Fruit fly (Drosophila melanogaster) whole organism, prepupa: ENCODE results near the gene CG13384.
A peak's percentile ranks its signal among the peaks of the same experiment; 100 is the strongest.

Source experiments
- Blimp-1 ChIP-seq: fragments of 200-800 bp; sonication (Bioruptor generic); optimal IDR thresholded peaks from 3 replicates; lab custom pipeline; 2017; ENCODE audit warnings: missing biosample characterization, missing genetic modification characterization, mild to moderate bottlenecking, moderate library complexity, missing genetic modification reagents
- CG10631 ChIP-seq: fragments of 200-800 bp; sonication (Bioruptor generic); optimal IDR thresholded peaks from 2 replicates; lab custom pipeline; 2016; ENCODE audit warnings: missing biosample characterization, missing genetic modification characterization
- CG10669 ChIP-seq: fragments of 200-800 bp; sonication (Bioruptor generic); optimal IDR thresholded peaks from 3 replicates; lab custom pipeline; 2018; ENCODE audit warnings: missing biosample characterization, mild to moderate bottlenecking, missing genetic modification characterization, moderate library complexity
- CG11902 ChIP-seq: fragments of 200-800 bp; sonication (Bioruptor generic); optimal IDR thresholded peaks from 3 replicates; lab custom pipeline; 2016; ENCODE audit warnings: missing biosample characterization, missing genetic modification characterization
- CG1621 ChIP-seq: fragments of 200-800 bp; sonication (Bioruptor generic); optimal IDR thresholded peaks from 3 replicates; lab custom pipeline; 2018; ENCODE audit warnings: missing biosample characterization, mild to moderate bottlenecking, missing genetic modification characterization
- CG3032 ChIP-seq: fragments of 200-800 bp; optimal IDR thresholded peaks from 2 replicates; lab custom pipeline; 2019; ENCODE audit warnings: missing biosample characterization, mild to moderate bottlenecking, missing genetic modification characterization, moderate library complexity
- CG31627 ChIP-seq: fragments of 200-800 bp; sonication (Bioruptor generic); optimal IDR thresholded peaks from 3 replicates; lab custom pipeline; 2016; ENCODE audit warnings: missing biosample characterization, missing genetic modification characterization
- CG32006 ChIP-seq: fragments of 200-800 bp; sonication (Bioruptor generic); optimal IDR thresholded peaks from 3 replicates; lab custom pipeline; 2017; ENCODE audit warnings: missing biosample characterization, mild to moderate bottlenecking, missing genetic modification characterization
- CG34406 ChIP-seq: fragments of 200-800 bp; sonication (Bioruptor generic); optimal IDR thresholded peaks from 3 replicates; lab custom pipeline; 2016; ENCODE audit warnings: missing biosample characterization, missing genetic modification characterization
- CG4318 ChIP-seq: fragments of 200-800 bp; sonication (Bioruptor generic); optimal IDR thresholded peaks from 3 replicates; lab custom pipeline; 2017; ENCODE audit warnings: missing biosample characterization, mild to moderate bottlenecking, missing genetic modification characterization
- CG6163 ChIP-seq: fragments of 200-800 bp; sonication (Bioruptor generic); IDR thresholded peaks from 3 replicates; pipeline ENCODE4 v1.3.6; 2022; ENCODE audit warnings: missing biosample characterization, missing genetic modification characterization
- CG6792 ChIP-seq: fragments of 200-800 bp; sonication (Bioruptor generic); optimal IDR thresholded peaks from 3 replicates; lab custom pipeline; 2016; ENCODE audit warnings: missing biosample characterization, missing genetic modification characterization
- CG6854 ChIP-seq: fragments of 200-800 bp; sonication (Bioruptor generic); optimal IDR thresholded peaks from 2 replicates; lab custom pipeline; 2017; ENCODE audit warnings: missing biosample characterization, mild to moderate bottlenecking, missing genetic modification characterization
- CG7368 ChIP-seq: fragments of 200-800 bp; sonication (Bioruptor generic); optimal IDR thresholded peaks from 3 replicates; lab custom pipeline; 2016; ENCODE audit warnings: missing biosample characterization, missing genetic modification characterization
- CG8119 ChIP-seq: fragments of 200-800 bp; sonication (Bioruptor generic); IDR thresholded peaks from 3 replicates; pipeline ENCODE4 v1.3.6; 2022; ENCODE audit warnings: missing biosample characterization, missing genetic modification characterization
- CG8319 ChIP-seq: fragments of 200-800 bp; sonication (Bioruptor generic); optimal IDR thresholded peaks from 3 replicates; lab custom pipeline; 2016; ENCODE audit warnings: missing biosample characterization, missing genetic modification characterization
- CG8632 ChIP-seq: fragments of 200-800 bp; sonication (Bioruptor generic); optimal IDR thresholded peaks from 3 replicates; lab custom pipeline; 2016; ENCODE audit warnings: missing biosample characterization, missing genetic modification characterization
- CG9139 ChIP-seq: fragments of 200-800 bp; sonication (Bioruptor generic); optimal IDR thresholded peaks from 3 replicates; lab custom pipeline; 2017; ENCODE audit warnings: missing biosample characterization, mild to moderate bottlenecking, missing genetic modification characterization
- Eip75B ChIP-seq: fragments of 200-800 bp; sonication (Bioruptor generic); optimal IDR thresholded peaks from 3 replicates; lab custom pipeline; 2016; ENCODE audit warnings: missing biosample characterization, missing genetic modification characterization
- Eip78C ChIP-seq: fragments of 200-800 bp; sonication (Bioruptor generic); peaks from one replicate; lab custom pipeline; 2016; ENCODE audit warnings: missing biosample characterization, missing genetic modification characterization
- Eip93F ChIP-seq: fragments of 200-800 bp; sonication (Bioruptor generic); optimal IDR thresholded peaks from 2 replicates; lab custom pipeline; 2016; ENCODE audit warnings: missing biosample characterization, mild to moderate bottlenecking, missing genetic modification characterization
- Ets21C ChIP-seq: fragments of 200-800 bp; sonication (Bioruptor generic); optimal IDR thresholded peaks from 3 replicates; lab custom pipeline; 2016; ENCODE audit warnings: missing biosample characterization, missing genetic modification characterization
- Ets96B ChIP-seq: fragments of 200-800 bp; optimal IDR thresholded peaks from 2 replicates; lab custom pipeline; 2019; ENCODE audit warnings: missing biosample characterization, mild to moderate bottlenecking, missing genetic modification characterization, moderate library complexity
- Gug ChIP-seq: fragments of 200-800 bp; sonication (Bioruptor generic); IDR thresholded peaks from 2 replicates; pipeline ENCODE4 v1.3.6; 2022; ENCODE audit warnings: missing biosample characterization, missing genetic modification characterization
- Hr39 ChIP-seq: fragments of 200-800 bp; sonication (Bioruptor generic); optimal IDR thresholded peaks from 2 replicates; lab custom pipeline; 2016; ENCODE audit warnings: missing biosample characterization, missing genetic modification characterization
- Hr4 ChIP-seq: fragments of 200-800 bp; sonication (Bioruptor generic); optimal IDR thresholded peaks from 3 replicates; lab custom pipeline; 2016; ENCODE audit warnings: missing biosample characterization, missing genetic modification characterization
- Met ChIP-seq: fragments of 200-800 bp; sonication (Bioruptor generic); optimal IDR thresholded peaks from 3 replicates; lab custom pipeline; 2016; ENCODE audit warnings: missing biosample characterization, missing genetic modification characterization
- OdsH ChIP-seq: fragments of 200-800 bp; sonication (Bioruptor generic); optimal IDR thresholded peaks from 3 replicates; lab custom pipeline; 2016; ENCODE audit warnings: missing biosample characterization, missing genetic modification characterization
- Smox ChIP-seq: fragments of 200-800 bp; sonication (Bioruptor generic); optimal IDR thresholded peaks from 3 replicates; lab custom pipeline; 2016; ENCODE audit warnings: missing biosample characterization, missing genetic modification characterization
- Sox102F ChIP-seq: fragments of 200-800 bp; sonication (Bioruptor generic); optimal IDR thresholded peaks from 2 replicates; lab custom pipeline; 2016; ENCODE audit warnings: missing biosample characterization, mild to moderate bottlenecking, missing genetic modification characterization
- achi ChIP-seq: fragments of 200-800 bp; sonication (Bioruptor generic); optimal IDR thresholded peaks from 3 replicates; lab custom pipeline; 2016; ENCODE audit warnings: missing biosample characterization, missing genetic modification characterization
- acj6 ChIP-seq: fragments of 200-800 bp; sonication (Bioruptor generic); optimal IDR thresholded peaks from 3 replicates; lab custom pipeline; 2016; ENCODE audit warnings: missing biosample characterization, missing genetic modification characterization
- cyc ChIP-seq: fragments of 200-800 bp; sonication (Bioruptor generic); optimal IDR thresholded peaks from 3 replicates; lab custom pipeline; 2016; ENCODE audit warnings: missing biosample characterization, missing genetic modification characterization
- dsx ChIP-seq: fragments of 200-800 bp; optimal IDR thresholded peaks from 3 replicates; lab custom pipeline; 2019; ENCODE audit warnings: missing biosample characterization, mild to moderate bottlenecking, missing genetic modification characterization, moderate library complexity; ENCODE audit not compliant: poor library complexity, severe bottlenecking
- eg ChIP-seq: fragments of 200-800 bp; sonication (Bioruptor generic); IDR thresholded peaks from 3 replicates; pipeline ENCODE4 v1.3.6; 2022; ENCODE audit warnings: missing biosample characterization, missing genetic modification characterization
- esn ChIP-seq: fragments of 200-800 bp; sonication (Bioruptor generic); optimal IDR thresholded peaks from 2 replicates; lab custom pipeline; 2016; ENCODE audit warnings: missing biosample characterization, mild to moderate bottlenecking, missing genetic modification characterization, moderate library complexity
- fkh ChIP-seq: fragments of 200-800 bp; sonication (Bioruptor generic); optimal IDR thresholded peaks from 3 replicates; lab custom pipeline; 2017; ENCODE audit warnings: missing biosample characterization, mild to moderate bottlenecking, missing genetic modification characterization, moderate library complexity
- lz ChIP-seq: fragments of 200-800 bp; sonication (Bioruptor generic); optimal IDR thresholded peaks from 3 replicates; lab custom pipeline; 2016; ENCODE audit warnings: missing biosample characterization, missing genetic modification characterization
- net ChIP-seq: fragments of 200-800 bp; sonication (Bioruptor generic); optimal IDR thresholded peaks from 3 replicates; lab custom pipeline; 2016; ENCODE audit warnings: missing biosample characterization, missing genetic modification characterization
- pdm3 ChIP-seq: fragments of 200-800 bp; sonication (Bioruptor generic); optimal IDR thresholded peaks from 3 replicates; lab custom pipeline; 2016; ENCODE audit warnings: missing biosample characterization, missing genetic modification characterization
- salr ChIP-seq, 2 experiments: fragments of 200-800 bp; sonication (Bioruptor generic); optimal IDR thresholded peaks; 3 replicates each; lab custom pipeline; 2016 to 2018; ENCODE audit warnings: missing biosample characterization in 2 of 2, missing genetic modification characterization in 2 of 2, mild to moderate bottlenecking in 1 of 2
- ss ChIP-seq, 2 experiments: fragments of 200-800 bp; sonication (Bioruptor generic); optimal IDR thresholded peaks; 2 replicates in 1 of 2; 3 replicates in 1 of 2; lab custom pipeline; 2017 to 2018; ENCODE audit warnings: mild to moderate bottlenecking in 2 of 2, missing biosample characterization in 2 of 2, missing genetic modification characterization in 2 of 2, moderate library complexity in 1 of 2
- svp ChIP-seq: fragments of 200-800 bp; sonication (Bioruptor generic); peaks from one replicate; lab custom pipeline; 2016; ENCODE audit warnings: missing biosample characterization, missing genetic modification characterization
- topi ChIP-seq: fragments of 200-800 bp; sonication (Bioruptor generic); optimal IDR thresholded peaks from 3 replicates; lab custom pipeline; 2016; ENCODE audit warnings: missing biosample characterization, missing genetic modification characterization
- vri ChIP-seq: fragments of 200-800 bp; sonication (Bioruptor generic); optimal IDR thresholded peaks from 3 replicates; lab custom pipeline; 2016; ENCODE audit warnings: missing biosample characterization, mild to moderate bottlenecking, missing genetic modification characterization

Gene CG13384

dm6 chr2L:8365701-8366643 lies 18.3 kb upstream of the CG13384 start, which contains the start of gene Pp2A-29B:
Pp2A-29B (plus strand) TSS chr2L:8366038.
- TF ChIP-seq ss (GFP tag; optimal IDR thresholded peaks at IDR 0.05; lab: Kevin White, UChicago) (peak in 1 of 2 experiments; percentile 48), Sox102F (GFP tag; lab: Kevin White, UChicago) (peak; percentile 42), cyc (GFP tag; lab: Kevin White, UChicago) (peak; percentile 10), Smox (GFP tag; lab: Kevin White, UChicago) (peak; percentile 58), achi (GFP tag; lab: Kevin White, UChicago) (peak; percentile 92), CG7368 (no peak), esn (GFP tag; lab: Kevin White, UChicago) (peak; percentile 54), CG10631 (peak; percentile 45), OdsH (GFP tag; lab: Kevin White, UChicago) (peak; percentile 36), CG31627 (GFP tag; lab: Kevin White, UChicago) (peak; percentile 42), Met (GFP tag; lab: Kevin White, UChicago) (peak; percentile 40), vri (GFP tag; lab: Kevin White, UChicago) (peak; percentile 27), Eip93F (no peak), CG6854 (GFP tag; lab: Kevin White, UChicago) (no peak), Eip75B (GFP tag; lab: Kevin White, UChicago) (peak; percentile 31), acj6 (GFP tag; lab: Kevin White, UChicago) (peak; percentile 15), lz (GFP tag; lab: Kevin White, UChicago) (peak; percentile 55), CG11902 (peak; percentile 38), CG8319 (GFP tag; lab: Kevin White, UChicago) (no peak), fkh (GFP tag; lab: Kevin White, UChicago) (peak; percentile 75), CG6792 (GFP tag; lab: Kevin White, UChicago) (no peak), Hr4 (GFP tag; lab: Kevin White, UChicago) (peak; percentile 44), pdm3 (peak; percentile 46), CG6163 (GFP tag; lab: Robert Waterston, UW) (0 out of 3 replicates have a peak, but pooled peaks have one; percentile 6), topi (GFP tag; lab: Kevin White, UChicago) (peak; percentile 39), Eip78C (GFP tag; lab: Kevin White, UChicago) (peak; percentile 77), CG10669 (GFP tag; lab: Kevin White, UChicago) (peak; percentile 19), Blimp-1 (no peak), CG3032 (tag; lab: Kevin White, UChicago) (peak; percentile 12), Ets96B (peak; percentile 12), Hr39 (peak; percentile 48), Ets21C (GFP tag; lab: Kevin White, UChicago) (peak; percentile 50), dsx (no peak), CG8632 (GFP tag; lab: Kevin White, UChicago) (no peak), svp (GFP tag; lab: Kevin White, UChicago) (peak; percentile 82)

dm6 chr2L:8370364-8371326 lies 13.6 kb upstream of the CG13384 start, which contains the start of gene CG17292:
CG17292 (plus strand) TSS chr2L:8370454.
- TF ChIP-seq salr (GFP tag; optimal IDR thresholded peaks at IDR 0.05; lab: Kevin White, UChicago), result no peak
- TF ChIP-seq CG6163 (GFP tag; lab: Robert Waterston, UW), result peak; percentile 47; the same call in 1 of the 3 replicates
- TF ChIP-seq dsx, result no peak
- no peak for TF ChIP-seq CG6854 (GFP tag; lab: Kevin White, UChicago)
- no peak for TF ChIP-seq lz (GFP tag; lab: Kevin White, UChicago)
- no peak for TF ChIP-seq Gug (GFP tag; lab: Robert Waterston, UW)
- TF ChIP-seq CG34406 (GFP tag; lab: Kevin White, UChicago), result no peak
- no peak for TF ChIP-seq OdsH (GFP tag; lab: Kevin White, UChicago)
- no peak for TF ChIP-seq CG9139 (GFP tag; lab: Kevin White, UChicago)
- TF ChIP-seq CG1621 (tag; lab: Kevin White, UChicago), result peak; percentile 47
- TF ChIP-seq cyc (GFP tag; lab: Kevin White, UChicago), result no peak
- TF ChIP-seq CG8119 (GFP tag; lab: Robert Waterston, UW), result no peak; the same call in 2 of the 3 replicates
- no peak for TF ChIP-seq Ets96B
- TF ChIP-seq Eip78C (GFP tag; lab: Kevin White, UChicago), result peak; percentile 58
- no peak for TF ChIP-seq net
- TF ChIP-seq CG32006 (GFP tag; lab: Kevin White, UChicago), result no peak
- no peak for TF ChIP-seq CG4318 (GFP tag; lab: Kevin White, UChicago)
- peak; percentile 71; the same call in 2 of the 3 replicates for TF ChIP-seq eg (GFP tag; lab: Robert Waterston, UW)
- no peak for TF ChIP-seq CG7368
- peak; percentile 9 for TF ChIP-seq Met (GFP tag; lab: Kevin White, UChicago)
- TF ChIP-seq topi (GFP tag; lab: Kevin White, UChicago), result peak; percentile 6
- TF ChIP-seq fkh (GFP tag; lab: Kevin White, UChicago), result peak; percentile 90
